Worm (Caenorhabditis elegans) whole organism, early embryonic: Measurements from ENCODE around the gene ZC239.4.
"Not testable (repeated sequence)": the region's sequence is repeated elsewhere in the genome, so short reads cannot be mapped to it uniquely, and the experiment has no call there.

Experiments used
- B0310.2 ChIP-seq: sonication (generic microtip); optimal IDR thresholded peaks from 2 replicates; lab custom pipeline; 2016; ENCODE audit warnings: mild to moderate bottlenecking, missing genetic modification characterization, missing compliant biosample characterization
- F13C5.2 ChIP-seq: sonication (generic microtip); optimal IDR thresholded peaks from 2 replicates; lab custom pipeline; 2017; ENCODE audit warnings: mild to moderate bottlenecking, missing genetic modification characterization, inconsistent platforms, missing compliant biosample characterization
- aly-1 ChIP-seq: sonication (generic microtip); optimal IDR thresholded peaks from 2 replicates; lab custom pipeline; 2016; ENCODE audit warnings: missing genetic modification characterization, missing compliant biosample characterization
- ama-1 ChIP-seq: fragments of 150-350 bp; optimal IDR thresholded peaks from 2 replicates; lab custom pipeline; 2014
- ceh-13 ChIP-seq: fragments of 200-800 bp; sonication (Bioruptor generic); optimal IDR thresholded peaks from 2 replicates; lab custom pipeline; 2018; ENCODE audit warnings: mild to moderate bottlenecking, missing genetic modification characterization, missing compliant biosample characterization
- ceh-36 ChIP-seq: sonication (generic microtip); optimal IDR thresholded peaks from 2 replicates; lab custom pipeline; 2016; ENCODE audit warnings: missing genetic modification characterization, inconsistent platforms, missing compliant biosample characterization
- ets-7 ChIP-seq: sonication (generic microtip); optimal IDR thresholded peaks from 2 replicates; lab custom pipeline; 2016; ENCODE audit warnings: missing genotype, missing genetic modification characterization, missing compliant biosample characterization
- flt-1 ChIP-seq: fragments of 200-800 bp; sonication (Bioruptor generic); IDR thresholded peaks from 2 replicates; pipeline ENCODE4 v1.3.6; 2022; ENCODE audit warnings: missing genetic modification characterization, missing compliant biosample characterization
- hmbx-1 ChIP-seq: sonication (generic microtip); optimal IDR thresholded peaks from 2 replicates; lab custom pipeline; 2016; ENCODE audit warnings: mild to moderate bottlenecking, missing genetic modification characterization, missing compliant biosample characterization
- hmg-4 ChIP-seq: fragments of 200-800 bp; sonication (Bioruptor generic); optimal IDR thresholded peaks from 2 replicates; lab custom pipeline; 2018; ENCODE audit warnings: mild to moderate bottlenecking, missing genetic modification characterization, missing compliant biosample characterization
- hnd-1 ChIP-seq: sonication (generic microtip); optimal IDR thresholded peaks from 2 replicates; lab custom pipeline; 2016; ENCODE audit warnings: missing genetic modification characterization, missing compliant biosample characterization
- pes-1 ChIP-seq: fragments of 200-800 bp; sonication (Bioruptor generic); IDR thresholded peaks from 2 replicates; pipeline ENCODE4 v1.3.6; 2022; ENCODE audit warnings: missing genetic modification reagents, missing genetic modification characterization, missing compliant biosample characterization
- scrt-1 ChIP-seq: fragments of 200-800 bp; sonication (Bioruptor generic); IDR thresholded peaks from 2 replicates; pipeline ENCODE4 v1.3.6; 2022; ENCODE audit warnings: missing genetic modification characterization, missing compliant biosample characterization
- sea-1 ChIP-seq: fragments of 200-800 bp; sonication (Bioruptor generic); conservative IDR thresholded peaks from 2 replicates; pipeline ENCODE4 v1.3.6; 2022; ENCODE audit warnings: missing genetic modification characterization, missing compliant biosample characterization
- tbx-11 ChIP-seq: fragments of 200-800 bp; sonication (Bioruptor generic); IDR thresholded peaks from 2 replicates; pipeline ENCODE4 v1.3.6; 2022; ENCODE audit warnings: missing genetic modification characterization, missing compliant biosample characterization
- tbx-37 ChIP-seq: fragments of 200-800 bp; sonication (Bioruptor generic); conservative IDR thresholded peaks from 2 replicates; pipeline ENCODE4 v1.3.6; 2022; ENCODE audit warnings: missing genetic modification reagents, missing genetic modification characterization, missing compliant biosample characterization
- tra-4 ChIP-seq: sonication (generic microtip); optimal IDR thresholded peaks from 2 replicates; lab custom pipeline; 2017; ENCODE audit warnings: missing genetic modification characterization, missing compliant biosample characterization

Gene ZC239.4

ce11 chrII:3213898-3214297, at the start of gene ZC239.4:
TSS of gene ZC239.4 (plus strand) at chrII:3214198.
- TF ChIP-seq F13C5.2 (tag; lab: Kevin White, UChicago) (no peak), hmbx-1 (tag; lab: Kevin White, UChicago) (no peak), sea-1 (no peak), tra-4 (tag; lab: Kevin White, UChicago) (no peak), B0310.2 (tag; lab: Kevin White, UChicago) (no peak)

- TF ChIP-seq hmg-4 (GFP tag; lab: Kevin White, UChicago) (no peak), F13C5.2 (tag; lab: Kevin White, UChicago) (no peak), hnd-1 (tag; lab: Kevin White, UChicago) (no peak), sea-1 (no peak), ets-7 (tag; lab: Kevin White, UChicago) (no peak), pes-1 (GFP tag; lab: Robert Waterston, UW) (no peak), tbx-11 (no peak), tbx-37 (GFP tag; lab: Robert Waterston, UW) (no peak), ama-1 (lab: Kevin White, UChicago) (no peak), ceh-13 (GFP tag; lab: Kevin White, UChicago) (no peak), scrt-1 (GFP tag; lab: Robert Waterston, UW) (no peak), tra-4 (tag; lab: Kevin White, UChicago) (no peak), hmbx-1 (tag; lab: Kevin White, UChicago) (no peak), aly-1 (tag; lab: Kevin White, UChicago) (no peak), ceh-36 (no peak)
Observed at ce11 chrII:3170089-3170488, 43.9 kb upstream of the ZC239.4 start, which contains the start of gene fbxc-55. TSS of gene fbxc-55 (minus strand) at chrII:3170189.

ce11 chrII:3172176-3172575, 41.8 kb upstream of the ZC239.4 start, which contains the start of gene Y27F2A.10:
TSS of gene Y27F2A.10 (minus strand) at chrII:3172276.
- TF ChIP-seq B0310.2 (tag; lab: Kevin White, UChicago) (no peak), tra-4 (tag; lab: Kevin White, UChicago) (no peak), F13C5.2 (tag; lab: Kevin White, UChicago) (no peak), hmg-4 (GFP tag; lab: Kevin White, UChicago) (no peak), flt-1 (GFP tag; lab: Robert Waterston, UW) (no peak), sea-1 (no peak), tbx-37 (GFP tag; lab: Robert Waterston, UW) (no peak), hnd-1 (tag; lab: Kevin White, UChicago) (no peak), aly-1 (tag; lab: Kevin White, UChicago) (no peak), scrt-1 (GFP tag; lab: Robert Waterston, UW) (no peak), pes-1 (GFP tag; lab: Robert Waterston, UW) (no peak), ets-7 (tag; lab: Kevin White, UChicago) (no peak), tbx-11 (no peak), ama-1 (lab: Kevin White, UChicago) (no peak), ceh-36 (no peak)

ce11 chrII:3177663-3178062, 36.3 kb upstream of the ZC239.4 start, which contains the start of gene sri-40:
TSS of gene sri-40 (plus strand) at chrII:3177963.
- TF ChIP-seq ama-1 (lab: Kevin White, UChicago); hmg-4 (GFP tag; lab: Kevin White, UChicago); hnd-1 (tag; lab: Kevin White, UChicago): not testable (repeated sequence)

ce11 chrII:3183300-3183840, 30.6 kb upstream of the ZC239.4 start, which contains the start of the genes Y27F2A.6 and Y27F2A.8:
TSS of gene Y27F2A.6 (minus strand) at chrII:3183400.
TSS of gene Y27F2A.8 (plus strand) at chrII:3183790.
- not testable (repeated sequence) for TF ChIP-seq ceh-13 (GFP tag; lab: Kevin White, UChicago); hmg-4 (GFP tag; lab: Kevin White, UChicago); ets-7 (tag; lab: Kevin White, UChicago)

ce11 chrII:3184858-3185257, 29.1 kb upstream of the ZC239.4 start, which contains the start of gene sri-78:
TSS of gene sri-78 (plus strand) at chrII:3185158.
- not testable (repeated sequence) for TF ChIP-seq tbx-11; pes-1 (GFP tag; lab: Robert Waterston, UW); ceh-13 (GFP tag; lab: Kevin White, UChicago)

- TF ChIP-seq ceh-36 (no peak), tra-4 (tag; lab: Kevin White, UChicago) (no peak), ets-7 (tag; lab: Kevin White, UChicago) (no peak), hmg-4 (GFP tag; lab: Kevin White, UChicago) (no peak), flt-1 (GFP tag; lab: Robert Waterston, UW) (no peak), scrt-1 (GFP tag; lab: Robert Waterston, UW) (no peak), ama-1 (lab: Kevin White, UChicago) (no peak), aly-1 (tag; lab: Kevin White, UChicago) (no peak), tbx-37 (GFP tag; lab: Robert Waterston, UW) (no peak), ceh-13 (GFP tag; lab: Kevin White, UChicago) (no peak), F13C5.2 (tag; lab: Kevin White, UChicago) (no peak), sea-1 (no peak), hnd-1 (tag; lab: Kevin White, UChicago) (no peak)
Observed at ce11 chrII:3185848-3186247, 28.1 kb upstream of the ZC239.4 start.

ce11 chrII:3189038-3189437, 25.0 kb upstream of the ZC239.4 start, which contains the start of gene Y27F2A.11:
TSS of gene Y27F2A.11 (plus strand) at chrII:3189338.
- TF ChIP-seq tbx-37 (GFP tag; lab: Robert Waterston, UW); ceh-13 (GFP tag; lab: Kevin White, UChicago); hmbx-1 (tag; lab: Kevin White, UChicago): not testable (repeated sequence)
